Fruit fly (Drosophila melanogaster): ENCODE data around the gene rho.
A peak's percentile ranks its signal among the peaks of the same experiment; 100 is the strongest.

rho gene

DNA sequence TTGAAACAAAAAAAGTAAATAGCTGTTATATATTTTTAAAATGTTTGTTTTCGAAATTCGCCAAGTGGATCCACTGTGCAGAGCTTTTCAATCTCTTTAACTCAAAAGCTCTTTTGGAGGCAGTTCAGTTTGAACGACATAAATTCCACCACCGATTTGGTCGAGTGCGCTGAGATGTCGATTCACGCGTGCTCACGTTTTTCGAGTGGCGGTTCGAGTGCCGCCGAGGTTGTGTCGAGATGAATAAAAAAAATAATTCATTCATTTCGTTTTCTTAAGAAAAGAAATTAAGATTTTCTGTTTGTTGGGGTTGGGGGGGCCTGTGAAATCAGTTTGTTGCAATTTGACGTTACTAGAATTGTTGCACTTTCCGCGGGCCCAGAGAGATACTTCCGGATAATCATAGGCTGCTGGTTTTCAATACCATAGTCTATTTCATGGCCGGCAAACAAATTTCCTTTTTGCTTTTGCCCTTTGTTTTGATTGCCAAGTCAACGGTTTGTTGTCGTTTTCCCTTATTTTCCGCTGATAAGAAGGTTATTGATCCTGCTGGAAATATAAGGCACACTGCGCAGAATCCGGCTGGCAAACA is 25.1 kb downstream of the rho start (continued):
- no peak for TF ChIP-seq dm (GFP tag; optimal IDR thresholded peaks at IDR 0.05)
- no peak for TF ChIP-seq gfzf (GFP tag; optimal IDR thresholded peaks at IDR 0.05)
- TF ChIP-seq CG2712 (tag; optimal IDR thresholded peaks at IDR 0.05): no peak
- peak; percentile 85 for TF ChIP-seq CG42726 (GFP tag; IDR thresholded peaks at IDR 0.05; ENCODE audit: partially characterized antibody)
- TF ChIP-seq CG15269 (tag; optimal IDR thresholded peaks at IDR 0.05): peak; percentile 12
- no peak for TF ChIP-seq CG8944 (GFP tag; optimal IDR thresholded peaks at IDR 0.05)
- TF ChIP-seq CG11085 (GFP tag; IDR thresholded peaks at IDR 0.05): no peak
- no peak for TF ChIP-seq CG11504 (tag; optimal IDR thresholded peaks at IDR 0.05)
- TF ChIP-seq CG15514 (GFP tag; optimal IDR thresholded peaks at IDR 0.05): peak; percentile 76
- TF ChIP-seq CG14014 (GFP tag; IDR thresholded peaks at IDR 0.05): peak; percentile 22; the same call in 1 of the 2 replicates
- TF ChIP-seq bcd (GFP tag; optimal IDR thresholded peaks at IDR 0.05): no peak
- TF ChIP-seq CG14710 (tag; optimal IDR thresholded peaks at IDR 0.05): no peak
- TF ChIP-seq zf30C (GFP tag; optimal IDR thresholded peaks at IDR 0.05): no peak
- no peak for TF ChIP-seq Trl (optimal IDR thresholded peaks at IDR 0.05)
- TF ChIP-seq Trl (GFP tag; optimal IDR thresholded peaks at IDR 0.05): no peak
- TF ChIP-seq CG8359 (GFP tag; optimal IDR thresholded peaks at IDR 0.05; ENCODE audit: borderline replicate concordance): no peak
- no peak for TF ChIP-seq CG1529 (GFP tag; optimal IDR thresholded peaks at IDR 0.05)
- TF ChIP-seq Meics (GFP tag; optimal IDR thresholded peaks at IDR 0.05): no peak
- TF ChIP-seq phol (tag; optimal IDR thresholded peaks at IDR 0.05): no peak
- peak; percentile 14 for TF ChIP-seq PHDP (tag; optimal IDR thresholded peaks at IDR 0.05)
- TF ChIP-seq ERR (GFP tag; optimal IDR thresholded peaks at IDR 0.05): no peak
- TF ChIP-seq CG1647 (GFP tag; optimal IDR thresholded peaks at IDR 0.05): no peak
- peak in 1 of 2 experiments; percentile 76 for TF ChIP-seq Eip74EF (GFP tag; optimal IDR thresholded peaks at IDR 0.05)
- TF ChIP-seq vnd (GFP tag; IDR thresholded peaks at IDR 0.05; ENCODE audit: partially characterized antibody): peak; percentile 66
- TF ChIP-seq inv (GFP tag; IDR thresholded peaks at IDR 0.05; ENCODE audit: partially characterized antibody): peak; percentile 58
- TF ChIP-seq CG11093 (GFP tag; IDR thresholded peaks at IDR 0.05): no peak
- TF ChIP-seq CG3163 (GFP tag; optimal IDR thresholded peaks at IDR 0.05): peak; percentile 1
- no peak for TF ChIP-seq bab2 (GFP tag; optimal IDR thresholded peaks at IDR 0.05)
- TF ChIP-seq CG33213 (GFP tag; optimal IDR thresholded peaks at IDR 0.05): no peak
- TF ChIP-seq CG2129 (GFP tag; IDR thresholded peaks at IDR 0.05; ENCODE audit: partially characterized antibody): no peak
- no peak for TF ChIP-seq CG3726 (GFP tag; IDR thresholded peaks at IDR 0.05)
- TF ChIP-seq CG3407 (GFP tag; optimal IDR thresholded peaks at IDR 0.05): no peak
- TF ChIP-seq NfI (GFP tag; optimal IDR thresholded peaks at IDR 0.05): no peak
- TF ChIP-seq CG12299 (tag; optimal IDR thresholded peaks at IDR 0.05): no peak
- TF ChIP-seq Scr (GFP tag; IDR thresholded peaks at IDR 0.05; ENCODE audit: partially characterized antibody): peak; percentile 61
- no peak for TF ChIP-seq stc (GFP tag; IDR thresholded peaks at IDR 0.05)
- no peak for TF ChIP-seq CG9797 (GFP tag; optimal IDR thresholded peaks at IDR 0.05)
- TF ChIP-seq CG12769 (tag; optimal IDR thresholded peaks at IDR 0.05): no peak
- no peak for TF ChIP-seq da (GFP tag; optimal IDR thresholded peaks at IDR 0.05)
- TF ChIP-seq Oaz (GFP tag; IDR thresholded peaks at IDR 0.05): no peak
- no peak for TF ChIP-seq Neu2 (GFP tag; optimal IDR thresholded peaks at IDR 0.05; ENCODE audit: borderline replicate concordance)
- no peak for TF ChIP-seq CG33557 (GFP tag; optimal IDR thresholded peaks at IDR 0.05)
- peak; percentile 76 for TF ChIP-seq sug (tag; optimal IDR thresholded peaks at IDR 0.05)
- TF ChIP-seq CG13894 (tag; optimal IDR thresholded peaks at IDR 0.05): peak; percentile 45
- TF ChIP-seq CG18599 (GFP tag; optimal IDR thresholded peaks at IDR 0.05): no peak
- no peak for TF ChIP-seq danr (GFP tag; IDR thresholded peaks at IDR 0.05)
- no peak for TF ChIP-seq CG8089 (GFP tag; optimal IDR thresholded peaks at IDR 0.05)
- no peak for TF ChIP-seq Doc2 (GFP tag; IDR thresholded peaks at IDR 0.05)
- peak; percentile 98 for TF ChIP-seq chinmo (GFP tag; IDR thresholded peaks at IDR 0.05; ENCODE audit: partially characterized antibody)
